Fruit fly (Drosophila melanogaster): Measurements from ENCODE around the gene kkv.

dm6 chr3R:5346707-5347323 lies 45.9 kb downstream of the kkv start:
- no peak for TF ChIP-seq fd85E (GFP tag; optimal IDR thresholded peaks at IDR 0.05)
- no peak for TF ChIP-seq Blimp-1 (GFP tag; optimal IDR thresholded peaks at IDR 0.05)
- TF ChIP-seq CG11294 (GFP tag; IDR thresholded peaks at IDR 0.05) = no peak
- no peak for TF ChIP-seq net (GFP tag; optimal IDR thresholded peaks at IDR 0.05)
- TF ChIP-seq CG15336 (GFP tag; IDR thresholded peaks at IDR 0.05) = no peak
- TF ChIP-seq cyc (GFP tag; optimal IDR thresholded peaks at IDR 0.05) = no peak
- TF ChIP-seq esn (GFP tag; optimal IDR thresholded peaks at IDR 0.05) = no peak
- TF ChIP-seq CG9139 (GFP tag; optimal IDR thresholded peaks at IDR 0.05) = no peak
- TF ChIP-seq CG16779 (tag; optimal IDR thresholded peaks at IDR 0.05) = no peak
- no peak for TF ChIP-seq eg (GFP tag; IDR thresholded peaks at IDR 0.05)
- TF ChIP-seq pdm3 (GFP tag; optimal IDR thresholded peaks at IDR 0.05) = no peak
- no peak for TF ChIP-seq CG32006 (GFP tag; optimal IDR thresholded peaks at IDR 0.05)

All from whole organism, prepupa.